Fruit fly (Drosophila melanogaster): ENCODE results near the gene ftz-f1.

DNA sequence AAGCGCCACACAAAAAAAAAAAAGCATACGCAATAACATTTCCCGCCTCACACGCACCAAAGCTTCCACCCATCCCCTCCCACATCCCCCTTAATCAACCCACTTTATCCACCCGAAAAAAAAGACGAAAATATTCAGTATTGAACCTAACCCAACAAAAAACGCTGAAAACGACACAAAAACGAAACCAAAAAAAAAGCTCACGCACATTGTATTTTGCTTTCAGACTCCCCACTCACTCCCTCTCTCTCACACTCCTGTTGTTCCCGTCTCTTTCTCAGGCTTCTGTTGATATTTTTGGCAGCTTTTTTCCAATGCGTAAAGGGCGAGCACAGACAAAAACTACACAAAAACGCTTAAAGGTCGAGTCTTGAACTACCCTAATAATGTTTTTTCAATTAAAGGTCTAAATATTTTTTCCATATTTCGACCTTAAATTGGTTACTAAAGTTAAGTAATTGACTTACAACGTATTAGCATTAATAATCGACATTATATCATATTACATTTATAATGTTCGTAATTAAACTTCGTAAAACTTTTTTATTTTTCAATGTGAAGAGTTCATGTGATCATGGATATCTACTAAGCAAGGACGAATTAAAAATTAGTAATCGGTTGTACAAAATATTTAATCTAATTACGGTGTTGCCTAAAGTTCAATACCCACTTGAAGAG is 14.5 kb downstream of the ftz-f1 start:
- TF ChIP-seq Sox14 (GFP tag; optimal IDR thresholded peaks at IDR 0.05) (no peak), Met (GFP tag; optimal IDR thresholded peaks at IDR 0.05) (no peak), CG6163 (GFP tag; IDR thresholded peaks at IDR 0.05) (peak; percentile 53; the same call in 1 of the 3 replicates), Hr39 (GFP tag; optimal IDR thresholded peaks at IDR 0.05) (no peak), pdm3 (GFP tag; optimal IDR thresholded peaks at IDR 0.05) (peak; percentile 21), fkh (GFP tag; optimal IDR thresholded peaks at IDR 0.05) (peak; percentile 73), Blimp-1 (GFP tag; optimal IDR thresholded peaks at IDR 0.05) (no peak), achi (GFP tag; optimal IDR thresholded peaks at IDR 0.05) (no peak), CG11902 (GFP tag; optimal IDR thresholded peaks at IDR 0.05) (no peak)

Measured in whole organism, prepupa.